Worm (Caenorhabditis elegans): ENCODE measurements around the gene srh-281.

Gene srh-281

ce11 chrV:16165936-16166335, 24.6 kb upstream of the srh-281 start, which contains the start of gene str-108:
Gene str-108 (plus strand): TSS chrV:16166236.
- TF ChIP-seq sptf-1 (tag; optimal IDR thresholded peaks at IDR 0.05): no peak

ce11 chrV:16169026-16169425, 21.6 kb upstream of the srh-281 start, which contains the start of gene str-111:
Gene str-111 (minus strand): TSS chrV:16169126.
- TF ChIP-seq lsy-2 (tag; optimal IDR thresholded peaks at IDR 0.05) (no peak), drap-1 (GFP tag; optimal IDR thresholded peaks at IDR 0.05) (no peak), unc-120 (tag; optimal IDR thresholded peaks at IDR 0.05; ENCODE audit: poor library complexity, severe bottlenecking) (no peak), mls-2 (tag; optimal IDR thresholded peaks at IDR 0.05) (no peak), unc-39 (tag; optimal IDR thresholded peaks at IDR 0.05) (no peak), elt-1 (tag; optimal IDR thresholded peaks at IDR 0.05; ENCODE audit: borderline replicate concordance, insufficient read depth) (no peak), elt-3 (tag; optimal IDR thresholded peaks at IDR 0.05) (no peak), bed-3 (GFP tag; optimal IDR thresholded peaks at IDR 0.05) (no peak), mep-1 (tag; optimal IDR thresholded peaks at IDR 0.05) (no peak)

- TF ChIP-seq lin-13 (tag; optimal IDR thresholded peaks at IDR 0.05): no peak
- TF ChIP-seq ham-2 (GFP tag; optimal IDR thresholded peaks at IDR 0.05): no peak
- no peak for TF ChIP-seq hlh-1 (tag; optimal IDR thresholded peaks at IDR 0.05)
- TF ChIP-seq unc-62 (GFP tag; optimal IDR thresholded peaks at IDR 0.05): no peak
- TF ChIP-seq ceh-83 (GFP tag; optimal IDR thresholded peaks at IDR 0.05): no peak
- no peak for TF ChIP-seq flh-1 (GFP tag; optimal IDR thresholded peaks at IDR 0.05)
- TF ChIP-seq pha-4 (tag; optimal IDR thresholded peaks at IDR 0.05): no peak
Observed at ce11 chrV:16171721-16172120, 18.9 kb upstream of the srh-281 start, which contains the start of gene K05D4.9. Gene K05D4.9 (minus strand): TSS chrV:16171821.

- TF ChIP-seq lin-32 (GFP tag; optimal IDR thresholded peaks at IDR 0.05) (no peak), ces-1 (GFP tag; optimal IDR thresholded peaks at IDR 0.05) (no peak), nhr-28 (tag; optimal IDR thresholded peaks at IDR 0.05) (no peak), cnd-1 (tag; optimal IDR thresholded peaks at IDR 0.05) (no peak)
Observed at ce11 chrV:16174109-16174508, 16.5 kb upstream of the srh-281 start.

ce11 chrV:16175227-16175626, 15.4 kb upstream of the srh-281 start:
- TF ChIP-seq mls-2 (tag; optimal IDR thresholded peaks at IDR 0.05) (no peak), unc-62 (GFP tag; optimal IDR thresholded peaks at IDR 0.05) (no peak), mep-1 (tag; optimal IDR thresholded peaks at IDR 0.05) (no peak), lin-13 (tag; optimal IDR thresholded peaks at IDR 0.05) (no peak), tbx-8 (GFP tag; optimal IDR thresholded peaks at IDR 0.05) (no peak), ceh-83 (GFP tag; optimal IDR thresholded peaks at IDR 0.05) (no peak), mab-5 (tag; optimal IDR thresholded peaks at IDR 0.05) (no peak), hlh-1 (tag; optimal IDR thresholded peaks at IDR 0.05) (no peak), cnd-1 (tag; optimal IDR thresholded peaks at IDR 0.05) (no peak), ham-2 (GFP tag; optimal IDR thresholded peaks at IDR 0.05) (no peak), nhr-2 (tag; optimal IDR thresholded peaks at IDR 0.05) (no peak), ztf-11 (tag; optimal IDR thresholded peaks at IDR 0.05) (no peak), pha-4 (tag; optimal IDR thresholded peaks at IDR 0.05) (no peak), sptf-1 (tag; optimal IDR thresholded peaks at IDR 0.05) (no peak), nhr-76 (tag; optimal IDR thresholded peaks at IDR 0.05) (no peak), snpc-4 (tag; optimal IDR thresholded peaks at IDR 0.05) (no peak), ceh-43 (GFP tag; optimal IDR thresholded peaks at IDR 0.05) (no peak)

ce11 chrV:16175757-16176156, 14.8 kb upstream of the srh-281 start, which contains the start of gene cyp-33D1:
Gene cyp-33D1 (minus strand): TSS chrV:16175857.
- TF ChIP-seq unc-62 (GFP tag; optimal IDR thresholded peaks at IDR 0.05) (no peak), mep-1 (tag; optimal IDR thresholded peaks at IDR 0.05) (no peak), cnd-1 (tag; optimal IDR thresholded peaks at IDR 0.05) (no peak), unc-39 (tag; optimal IDR thresholded peaks at IDR 0.05) (no peak), lin-32 (GFP tag; optimal IDR thresholded peaks at IDR 0.05) (no peak), pha-4 (tag; optimal IDR thresholded peaks at IDR 0.05) (no peak), lsy-2 (tag; optimal IDR thresholded peaks at IDR 0.05) (no peak), drap-1 (GFP tag; optimal IDR thresholded peaks at IDR 0.05) (no peak), nhr-237 (tag; optimal IDR thresholded peaks at IDR 0.05) (no peak), M03D4.4 (tag; optimal IDR thresholded peaks at IDR 0.05) (no peak), mls-2 (tag; optimal IDR thresholded peaks at IDR 0.05) (no peak), ceh-43 (GFP tag; optimal IDR thresholded peaks at IDR 0.05) (no peak), nhr-12 (tag; optimal IDR thresholded peaks at IDR 0.05) (no peak), zip-8 (tag; optimal IDR thresholded peaks at IDR 0.05) (no peak), mab-5 (tag; optimal IDR thresholded peaks at IDR 0.05) (no peak), flh-1 (GFP tag; optimal IDR thresholded peaks at IDR 0.05) (no peak), ceh-83 (GFP tag; optimal IDR thresholded peaks at IDR 0.05) (no peak)
